Fruit fly (Drosophila melanogaster): ENCODE measurements around the gene Glyat.
A peak's percentile ranks its signal among the peaks of the same experiment; 100 is the strongest.

The Glyat gene

DNA sequence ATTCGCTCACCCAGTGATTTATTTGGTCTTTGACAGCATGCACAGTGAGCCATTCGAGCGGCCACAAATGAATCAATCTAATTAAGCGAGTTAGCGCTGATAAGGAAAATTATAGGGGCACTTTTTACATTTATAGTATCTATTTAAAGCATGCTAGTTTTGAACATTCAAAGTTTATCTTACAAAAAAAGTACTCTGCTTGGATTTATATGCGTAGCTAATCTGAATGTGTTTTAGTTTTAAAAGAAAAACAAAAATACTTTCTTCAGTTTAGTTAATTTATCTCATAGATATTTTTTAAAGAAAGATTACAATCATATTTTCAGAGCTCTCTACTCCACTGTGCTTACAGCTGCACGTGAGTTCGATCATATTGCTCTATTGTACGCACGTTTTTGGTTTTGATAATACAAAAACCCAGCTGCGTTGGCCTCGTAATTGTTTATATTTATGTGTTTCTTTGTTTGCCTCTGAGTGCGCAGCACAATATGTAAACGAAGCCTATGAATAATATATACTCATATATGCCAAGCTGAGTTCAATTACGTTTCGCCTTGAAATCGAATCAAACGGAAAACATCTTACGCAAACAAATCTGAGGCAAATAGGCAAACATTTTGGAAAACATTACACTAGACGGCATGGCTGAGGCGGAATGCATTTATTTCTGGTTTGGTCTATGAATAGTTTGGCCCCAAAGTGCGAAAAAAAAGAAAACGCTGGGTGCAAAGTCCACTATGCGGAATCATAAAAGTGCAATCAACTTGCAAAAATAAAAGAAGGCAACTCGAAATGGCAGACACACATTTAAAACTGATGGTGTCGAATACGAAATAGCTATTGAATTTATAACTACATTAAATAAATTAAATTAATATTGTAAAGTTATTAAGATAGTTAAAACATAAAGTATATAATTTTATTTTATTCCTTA, 8.5 kb downstream of the Glyat start:
- TF ChIP-seq CG7045 (GFP tag; optimal IDR thresholded peaks at IDR 0.05), result no peak
- peak; percentile 48 for TF ChIP-seq CG14711 (tag; optimal IDR thresholded peaks at IDR 0.05)
- no peak for TF ChIP-seq tj (GFP tag; optimal IDR thresholded peaks at IDR 0.05)
- no peak for TF ChIP-seq CG11617 (GFP tag; optimal IDR thresholded peaks at IDR 0.05)
- TF ChIP-seq toe (GFP tag; optimal IDR thresholded peaks at IDR 0.05), result no peak
- peak; percentile 9 for TF ChIP-seq Mnt (GFP tag; optimal IDR thresholded peaks at IDR 0.05)
- TF ChIP-seq bab1 (GFP tag; optimal IDR thresholded peaks at IDR 0.05), result peak; percentile 24
- no peak for TF ChIP-seq Clk (GFP tag; optimal IDR thresholded peaks at IDR 0.05)
- TF ChIP-seq Hr96 (GFP tag; optimal IDR thresholded peaks at IDR 0.05), result no peak
- peak; percentile 77 for TF ChIP-seq kay (GFP tag; ENCODE audit: borderline replicate concordance)
- peak; percentile 40 for TF ChIP-seq CG7101 (tag; optimal IDR thresholded peaks at IDR 0.05)
- TF ChIP-seq CG5204 (GFP tag; optimal IDR thresholded peaks at IDR 0.05), result no peak
- no peak for TF ChIP-seq CG12768 (GFP tag; optimal IDR thresholded peaks at IDR 0.05)
- peak; percentile 19 for TF ChIP-seq pad (GFP tag; optimal IDR thresholded peaks at IDR 0.05)
- no peak for TF ChIP-seq Crg-1 (GFP tag; optimal IDR thresholded peaks at IDR 0.05)
- no peak for TF ChIP-seq CG1620 (GFP tag; optimal IDR thresholded peaks at IDR 0.05)
- TF ChIP-seq cnc (optimal IDR thresholded peaks at IDR 0.05), result no peak
- TF ChIP-seq ovo (GFP tag; optimal IDR thresholded peaks at IDR 0.05), result no peak
- peak; percentile 14 for TF ChIP-seq CG33017 (tag; optimal IDR thresholded peaks at IDR 0.05)
- no peak for TF ChIP-seq cic (GFP tag; optimal IDR thresholded peaks at IDR 0.05)

DNA sequence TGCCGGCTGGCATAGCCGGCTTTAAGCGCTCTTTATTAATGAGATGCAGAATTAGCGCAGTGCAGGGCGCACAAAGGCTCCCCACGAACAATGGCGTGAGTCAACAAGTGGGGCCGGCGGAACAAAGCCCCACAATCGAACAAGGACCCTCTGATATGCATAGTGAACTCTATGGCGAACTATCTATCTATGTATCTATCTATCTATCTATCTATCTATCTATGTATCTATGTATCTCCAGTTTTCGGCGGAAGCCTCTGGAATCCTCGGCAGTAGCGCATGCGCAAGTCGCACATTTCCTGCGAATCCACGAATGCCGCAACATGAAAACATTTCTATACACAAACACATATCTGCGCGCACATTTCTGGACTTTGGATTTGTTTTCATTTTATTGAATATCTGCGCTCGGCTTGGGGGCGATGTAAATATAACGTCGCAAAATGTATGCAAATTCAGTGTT, 9.8 kb downstream of the Glyat start:
- no peak for TF ChIP-seq Clk (GFP tag; optimal IDR thresholded peaks at IDR 0.05)
- peak; percentile 92 for TF ChIP-seq kay (GFP tag; ENCODE audit: borderline replicate concordance)
- TF ChIP-seq CG11617 (GFP tag; optimal IDR thresholded peaks at IDR 0.05), result peak; percentile 27
- TF ChIP-seq CG7045 (GFP tag; optimal IDR thresholded peaks at IDR 0.05), result peak; percentile 66
- TF ChIP-seq CG14711 (tag; optimal IDR thresholded peaks at IDR 0.05), result peak; percentile 28
- no peak for TF ChIP-seq toe (GFP tag; optimal IDR thresholded peaks at IDR 0.05)
- TF ChIP-seq CG5204 (GFP tag; optimal IDR thresholded peaks at IDR 0.05), result no peak
- TF ChIP-seq CG33017 (tag; optimal IDR thresholded peaks at IDR 0.05), result peak; percentile 67
- peak; percentile 57 for TF ChIP-seq cic (GFP tag; optimal IDR thresholded peaks at IDR 0.05)
- TF ChIP-seq CG12768 (GFP tag; optimal IDR thresholded peaks at IDR 0.05), result peak; percentile 70
- TF ChIP-seq Crg-1 (GFP tag; optimal IDR thresholded peaks at IDR 0.05), result no peak
- TF ChIP-seq Mnt (GFP tag; optimal IDR thresholded peaks at IDR 0.05), result peak; percentile 46
- no peak for TF ChIP-seq Hr96 (GFP tag; optimal IDR thresholded peaks at IDR 0.05)
- TF ChIP-seq CG1620 (GFP tag; optimal IDR thresholded peaks at IDR 0.05), result no peak

DNA sequence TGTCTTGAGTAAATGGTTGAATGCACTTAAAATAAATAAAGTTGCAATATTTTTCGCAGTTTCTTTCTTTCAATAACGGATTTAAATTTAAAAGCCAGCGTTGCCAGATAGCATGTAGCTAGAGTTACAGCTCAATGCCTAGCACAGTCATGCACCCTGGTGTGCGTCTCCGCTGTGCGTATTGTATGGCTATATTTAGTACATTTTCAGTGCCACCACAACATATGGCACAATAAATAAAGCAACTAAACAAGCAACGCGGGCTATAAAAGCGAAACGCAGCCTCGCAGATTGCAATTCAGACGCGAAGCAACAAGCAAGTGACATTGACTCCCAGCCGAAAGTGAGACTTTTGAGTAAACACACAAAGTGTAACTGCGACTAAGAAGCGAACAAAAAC, 11.8 kb downstream of the Glyat start, which contains the start of gene Sirup:
TSS of gene Sirup (plus strand) at position 215 of the 400 bp plus-strand sequence.
- TF ChIP-seq cnc (optimal IDR thresholded peaks at IDR 0.05) (no peak), kay (GFP tag; ENCODE audit: borderline replicate concordance) (no peak), ovo (GFP tag; optimal IDR thresholded peaks at IDR 0.05) (peak; percentile 28), CG7101 (tag; optimal IDR thresholded peaks at IDR 0.05) (peak; percentile 34), Crg-1 (GFP tag; optimal IDR thresholded peaks at IDR 0.05) (no peak), CG12768 (GFP tag; optimal IDR thresholded peaks at IDR 0.05) (peak; percentile 42), CG5204 (GFP tag; optimal IDR thresholded peaks at IDR 0.05) (no peak), CG7045 (GFP tag; optimal IDR thresholded peaks at IDR 0.05) (no peak), toe (GFP tag; optimal IDR thresholded peaks at IDR 0.05) (no peak), CG33017 (tag; optimal IDR thresholded peaks at IDR 0.05) (peak; percentile 51), pad (GFP tag; optimal IDR thresholded peaks at IDR 0.05) (no peak), Hr96 (GFP tag; optimal IDR thresholded peaks at IDR 0.05) (no peak), tj (GFP tag; optimal IDR thresholded peaks at IDR 0.05) (peak; percentile 27), cic (GFP tag; optimal IDR thresholded peaks at IDR 0.05) (peak; percentile 50), CG11617 (GFP tag; optimal IDR thresholded peaks at IDR 0.05) (peak; percentile 1), Mnt (GFP tag; optimal IDR thresholded peaks at IDR 0.05) (peak; percentile 63), Clk (GFP tag; optimal IDR thresholded peaks at IDR 0.05) (no peak), CG14711 (tag; optimal IDR thresholded peaks at IDR 0.05) (peak; percentile 87), bab1 (GFP tag; optimal IDR thresholded peaks at IDR 0.05) (peak; percentile 39), CG1620 (GFP tag; optimal IDR thresholded peaks at IDR 0.05) (no peak)

dm6 chr2L:7998080-7998457, 12.4 kb downstream of the Glyat start, which contains the start of gene CG7227:
Gene CG7227, minus strand, starts transcription at chr2L:7998151.
- TF ChIP-seq CG14711 (tag; optimal IDR thresholded peaks at IDR 0.05), result no peak
- TF ChIP-seq tj (GFP tag; optimal IDR thresholded peaks at IDR 0.05), result no peak
- TF ChIP-seq CG7101 (tag; optimal IDR thresholded peaks at IDR 0.05), result no peak
- TF ChIP-seq CG33017 (tag; optimal IDR thresholded peaks at IDR 0.05), result no peak
- TF ChIP-seq Mnt (GFP tag; optimal IDR thresholded peaks at IDR 0.05), result no peak
- TF ChIP-seq toe (GFP tag; optimal IDR thresholded peaks at IDR 0.05), result no peak
- no peak for TF ChIP-seq CG1620 (GFP tag; optimal IDR thresholded peaks at IDR 0.05)
- no peak for TF ChIP-seq cnc (optimal IDR thresholded peaks at IDR 0.05)
- TF ChIP-seq Hr96 (GFP tag; optimal IDR thresholded peaks at IDR 0.05), result no peak
- TF ChIP-seq Clk (GFP tag; optimal IDR thresholded peaks at IDR 0.05), result no peak
- TF ChIP-seq pad (GFP tag; optimal IDR thresholded peaks at IDR 0.05), result no peak
- no peak for TF ChIP-seq CG12768 (GFP tag; optimal IDR thresholded peaks at IDR 0.05)
- TF ChIP-seq kay (GFP tag; ENCODE audit: borderline replicate concordance), result no peak
- TF ChIP-seq Crg-1 (GFP tag; optimal IDR thresholded peaks at IDR 0.05), result no peak
- TF ChIP-seq cic (GFP tag; optimal IDR thresholded peaks at IDR 0.05), result no peak
- TF ChIP-seq bab1 (GFP tag; optimal IDR thresholded peaks at IDR 0.05), result no peak
- TF ChIP-seq ovo (GFP tag; optimal IDR thresholded peaks at IDR 0.05), result no peak
- no peak for TF ChIP-seq CG11617 (GFP tag; optimal IDR thresholded peaks at IDR 0.05)
